Fruit fly (Drosophila melanogaster) whole organism, prepupa: Measurements from ENCODE around the gene CG46394.

ENCODE experiments used
- Blimp-1 ChIP-seq: fragments of 200-800 bp; sonication (Bioruptor generic); optimal IDR thresholded peaks from 3 replicates; lab custom pipeline; 2017; ENCODE audit warnings: missing biosample characterization, missing genetic modification characterization, mild to moderate bottlenecking, moderate library complexity, missing genetic modification reagents
- CG10631 ChIP-seq: fragments of 200-800 bp; sonication (Bioruptor generic); optimal IDR thresholded peaks from 2 replicates; lab custom pipeline; 2016; ENCODE audit warnings: missing biosample characterization, missing genetic modification characterization
- CG10669 ChIP-seq: fragments of 200-800 bp; sonication (Bioruptor generic); optimal IDR thresholded peaks from 3 replicates; lab custom pipeline; 2018; ENCODE audit warnings: missing biosample characterization, mild to moderate bottlenecking, missing genetic modification characterization, moderate library complexity
- CG11294 ChIP-seq: fragments of 200-800 bp; sonication (Bioruptor generic); IDR thresholded peaks from 2 replicates; pipeline ENCODE4 v1.3.6; 2022; ENCODE audit warnings: missing biosample characterization, missing genetic modification characterization
- CG11902 ChIP-seq: fragments of 200-800 bp; sonication (Bioruptor generic); optimal IDR thresholded peaks from 3 replicates; lab custom pipeline; 2016; ENCODE audit warnings: missing biosample characterization, missing genetic modification characterization
- CG15336 ChIP-seq: fragments of 200-800 bp; sonication (Bioruptor generic); IDR thresholded peaks from 2 replicates; pipeline ENCODE4 v1.3.6; 2022; ENCODE audit warnings: missing biosample characterization, missing genetic modification characterization
- CG16779 ChIP-seq: fragments of 200-800 bp; sonication (Bioruptor generic); optimal IDR thresholded peaks from 3 replicates; lab custom pipeline; 2017; ENCODE audit warnings: missing biosample characterization, mild to moderate bottlenecking, missing genetic modification characterization
- CG3032 ChIP-seq: fragments of 200-800 bp; optimal IDR thresholded peaks from 2 replicates; lab custom pipeline; 2019; ENCODE audit warnings: missing biosample characterization, mild to moderate bottlenecking, missing genetic modification characterization, moderate library complexity
- CG31627 ChIP-seq: fragments of 200-800 bp; sonication (Bioruptor generic); optimal IDR thresholded peaks from 3 replicates; lab custom pipeline; 2016; ENCODE audit warnings: missing biosample characterization, missing genetic modification characterization
- CG32006 ChIP-seq: fragments of 200-800 bp; sonication (Bioruptor generic); optimal IDR thresholded peaks from 3 replicates; lab custom pipeline; 2017; ENCODE audit warnings: missing biosample characterization, mild to moderate bottlenecking, missing genetic modification characterization
- CG34406 ChIP-seq: fragments of 200-800 bp; sonication (Bioruptor generic); optimal IDR thresholded peaks from 3 replicates; lab custom pipeline; 2016; ENCODE audit warnings: missing biosample characterization, missing genetic modification characterization
- CG3919 ChIP-seq: fragments of 200-800 bp; sonication (Bioruptor generic); optimal IDR thresholded peaks from 3 replicates; lab custom pipeline; 2016; ENCODE audit warnings: missing biosample characterization, missing genetic modification characterization
- CG6276 ChIP-seq: fragments of 200-800 bp; sonication (Bioruptor generic); optimal IDR thresholded peaks from 2 replicates; lab custom pipeline; 2017; ENCODE audit warnings: missing biosample characterization, mild to moderate bottlenecking, missing genetic modification characterization
- CG6792 ChIP-seq: fragments of 200-800 bp; sonication (Bioruptor generic); optimal IDR thresholded peaks from 3 replicates; lab custom pipeline; 2016; ENCODE audit warnings: missing biosample characterization, missing genetic modification characterization
- CG8119 ChIP-seq: fragments of 200-800 bp; sonication (Bioruptor generic); IDR thresholded peaks from 3 replicates; pipeline ENCODE4 v1.3.6; 2022; ENCODE audit warnings: missing biosample characterization, missing genetic modification characterization
- CG8632 ChIP-seq: fragments of 200-800 bp; sonication (Bioruptor generic); optimal IDR thresholded peaks from 3 replicates; lab custom pipeline; 2016; ENCODE audit warnings: missing biosample characterization, missing genetic modification characterization
- Eip75B ChIP-seq: fragments of 200-800 bp; sonication (Bioruptor generic); optimal IDR thresholded peaks from 3 replicates; lab custom pipeline; 2016; ENCODE audit warnings: missing biosample characterization, missing genetic modification characterization
- Eip93F ChIP-seq: fragments of 200-800 bp; sonication (Bioruptor generic); optimal IDR thresholded peaks from 2 replicates; lab custom pipeline; 2016; ENCODE audit warnings: missing biosample characterization, mild to moderate bottlenecking, missing genetic modification characterization
- Ets21C ChIP-seq: fragments of 200-800 bp; sonication (Bioruptor generic); optimal IDR thresholded peaks from 3 replicates; lab custom pipeline; 2016; ENCODE audit warnings: missing biosample characterization, missing genetic modification characterization
- Gug ChIP-seq: fragments of 200-800 bp; sonication (Bioruptor generic); IDR thresholded peaks from 2 replicates; pipeline ENCODE4 v1.3.6; 2022; ENCODE audit warnings: missing biosample characterization, missing genetic modification characterization
- Hr39 ChIP-seq: fragments of 200-800 bp; sonication (Bioruptor generic); optimal IDR thresholded peaks from 2 replicates; lab custom pipeline; 2016; ENCODE audit warnings: missing biosample characterization, missing genetic modification characterization
- Hr4 ChIP-seq: fragments of 200-800 bp; sonication (Bioruptor generic); optimal IDR thresholded peaks from 3 replicates; lab custom pipeline; 2016; ENCODE audit warnings: missing biosample characterization, missing genetic modification characterization
- Met ChIP-seq: fragments of 200-800 bp; sonication (Bioruptor generic); optimal IDR thresholded peaks from 3 replicates; lab custom pipeline; 2016; ENCODE audit warnings: missing biosample characterization, missing genetic modification characterization
- OdsH ChIP-seq: fragments of 200-800 bp; sonication (Bioruptor generic); optimal IDR thresholded peaks from 3 replicates; lab custom pipeline; 2016; ENCODE audit warnings: missing biosample characterization, missing genetic modification characterization
- Smox ChIP-seq: fragments of 200-800 bp; sonication (Bioruptor generic); optimal IDR thresholded peaks from 3 replicates; lab custom pipeline; 2016; ENCODE audit warnings: missing biosample characterization, missing genetic modification characterization
- Sox102F ChIP-seq: fragments of 200-800 bp; sonication (Bioruptor generic); optimal IDR thresholded peaks from 2 replicates; lab custom pipeline; 2016; ENCODE audit warnings: missing biosample characterization, mild to moderate bottlenecking, missing genetic modification characterization
- Sox14 ChIP-seq: fragments of 200-800 bp; sonication (Bioruptor generic); optimal IDR thresholded peaks from 3 replicates; lab custom pipeline; 2016; ENCODE audit warnings: missing biosample characterization, missing genetic modification characterization
- achi ChIP-seq: fragments of 200-800 bp; sonication (Bioruptor generic); optimal IDR thresholded peaks from 3 replicates; lab custom pipeline; 2016; ENCODE audit warnings: missing biosample characterization, missing genetic modification characterization
- cyc ChIP-seq: fragments of 200-800 bp; sonication (Bioruptor generic); optimal IDR thresholded peaks from 3 replicates; lab custom pipeline; 2016; ENCODE audit warnings: missing biosample characterization, missing genetic modification characterization
- dac ChIP-seq: fragments of 200-800 bp; sonication (Bioruptor generic); optimal IDR thresholded peaks from 2 replicates; lab custom pipeline; 2017; ENCODE audit warnings: missing biosample characterization, mild to moderate bottlenecking, missing genetic modification characterization
- dsx ChIP-seq: fragments of 200-800 bp; optimal IDR thresholded peaks from 3 replicates; lab custom pipeline; 2019; ENCODE audit warnings: missing biosample characterization, mild to moderate bottlenecking, missing genetic modification characterization, moderate library complexity; ENCODE audit not compliant: poor library complexity, severe bottlenecking
- eg ChIP-seq: fragments of 200-800 bp; sonication (Bioruptor generic); IDR thresholded peaks from 3 replicates; pipeline ENCODE4 v1.3.6; 2022; ENCODE audit warnings: missing biosample characterization, missing genetic modification characterization
- esn ChIP-seq: fragments of 200-800 bp; sonication (Bioruptor generic); optimal IDR thresholded peaks from 2 replicates; lab custom pipeline; 2016; ENCODE audit warnings: missing biosample characterization, mild to moderate bottlenecking, missing genetic modification characterization, moderate library complexity
- fd85E ChIP-seq: fragments of 200-800 bp; sonication (Bioruptor generic); optimal IDR thresholded peaks from 3 replicates; lab custom pipeline; 2016; ENCODE audit warnings: missing biosample characterization, missing genetic modification characterization
- fkh ChIP-seq: fragments of 200-800 bp; sonication (Bioruptor generic); optimal IDR thresholded peaks from 3 replicates; lab custom pipeline; 2017; ENCODE audit warnings: missing biosample characterization, mild to moderate bottlenecking, missing genetic modification characterization, moderate library complexity
- lz ChIP-seq: fragments of 200-800 bp; sonication (Bioruptor generic); optimal IDR thresholded peaks from 3 replicates; lab custom pipeline; 2016; ENCODE audit warnings: missing biosample characterization, missing genetic modification characterization
- net ChIP-seq: fragments of 200-800 bp; sonication (Bioruptor generic); optimal IDR thresholded peaks from 3 replicates; lab custom pipeline; 2016; ENCODE audit warnings: missing biosample characterization, missing genetic modification characterization
- pdm3 ChIP-seq: fragments of 200-800 bp; sonication (Bioruptor generic); optimal IDR thresholded peaks from 3 replicates; lab custom pipeline; 2016; ENCODE audit warnings: missing biosample characterization, missing genetic modification characterization
- salr ChIP-seq, 2 experiments: fragments of 200-800 bp; sonication (Bioruptor generic); optimal IDR thresholded peaks; 3 replicates each; lab custom pipeline; 2016 to 2018; ENCODE audit warnings: missing biosample characterization in 2 of 2, missing genetic modification characterization in 2 of 2, mild to moderate bottlenecking in 1 of 2
- ss ChIP-seq, 2 experiments: fragments of 200-800 bp; sonication (Bioruptor generic); optimal IDR thresholded peaks; 2 replicates in 1 of 2; 3 replicates in 1 of 2; lab custom pipeline; 2017 to 2018; ENCODE audit warnings: mild to moderate bottlenecking in 2 of 2, missing biosample characterization in 2 of 2, missing genetic modification characterization in 2 of 2, moderate library complexity in 1 of 2
- vri ChIP-seq: fragments of 200-800 bp; sonication (Bioruptor generic); optimal IDR thresholded peaks from 3 replicates; lab custom pipeline; 2016; ENCODE audit warnings: missing biosample characterization, mild to moderate bottlenecking, missing genetic modification characterization

CG46394 gene

dm6 chr3L:11582097-11582496 lies 18.1 kb upstream of the CG46394 start, which contains the start of gene CG33269:
Gene CG33269 (minus strand): TSS chr3L:11582197.
- TF ChIP-seq ss (GFP tag; optimal IDR thresholded peaks at IDR 0.05; lab: Kevin White, UChicago) (no peak), fd85E (no peak), Hr39 (GFP tag; lab: Kevin White, UChicago) (no peak), CG11294 (GFP tag; lab: Robert Waterston, UW) (no peak), lz (GFP tag; lab: Kevin White, UChicago) (no peak), CG32006 (GFP tag; lab: Kevin White, UChicago) (no peak), salr (GFP tag; optimal IDR thresholded peaks at IDR 0.05; lab: Kevin White, UChicago) (no peak), Sox14 (no peak), CG6792 (GFP tag; lab: Kevin White, UChicago) (no peak), Hr4 (no peak), net (no peak), eg (no peak), pdm3 (no peak), CG34406 (no peak), CG10631 (GFP tag; lab: Kevin White, UChicago) (no peak)

- TF ChIP-seq CG16779 (tag; lab: Kevin White, UChicago) (no peak), pdm3 (no peak), CG6276 (GFP tag; lab: Kevin White, UChicago) (no peak), Hr4 (no peak)
- TF ChIP-seq, all 60 proteins: peak for 0
These were observed 16.2 kb upstream of the CG46394 start, which contains the start of gene CG32086 for dm6 chr3L:11583964-11584363. Gene CG32086 (minus strand): TSS chr3L:11584064.

- TF ChIP-seq cyc (GFP tag; lab: Kevin White, UChicago) = no peak
- TF ChIP-seq CG10631 (GFP tag; lab: Kevin White, UChicago) = no peak
- no peak for TF ChIP-seq Eip93F
- TF ChIP-seq CG8119 = no peak
- no peak for TF ChIP-seq Ets21C (GFP tag; lab: Kevin White, UChicago)
- TF ChIP-seq CG15336 (GFP tag; lab: Robert Waterston, UW) = peak; percentile 49; the same call in 1 of the 2 replicates
- TF ChIP-seq Blimp-1 (GFP tag; lab: Kevin White, UChicago) = peak; percentile 87
- peak; percentile 7 for TF ChIP-seq vri
These were observed 13.2 kb upstream of the CG46394 start for dm6 chr3L:11586794-11587462.

dm6 chr3L:11587720-11588580 lies 12.2 kb upstream of the CG46394 start, which contains the start of gene rt:
Gene rt (minus strand): TSS chr3L:11587770.
- peak; percentile 63 for TF ChIP-seq CG11902 (GFP tag; lab: Kevin White, UChicago)
- TF ChIP-seq pdm3 = peak; percentile 82
- TF ChIP-seq CG31627 (GFP tag; lab: Kevin White, UChicago) = peak; percentile 75
- TF ChIP-seq CG8632 (GFP tag; lab: Kevin White, UChicago) = peak; percentile 70
- TF ChIP-seq Sox102F = peak; percentile 78
- peak; percentile 72 for TF ChIP-seq dac
- peak; percentile 76 for TF ChIP-seq achi (GFP tag; lab: Kevin White, UChicago)
- peak; percentile 87 for TF ChIP-seq Met
- peak; percentile 82 for TF ChIP-seq esn
- TF ChIP-seq fkh (GFP tag; lab: Kevin White, UChicago) = no peak
- peak; percentile 63 for TF ChIP-seq Gug (GFP tag; lab: Robert Waterston, UW)
- peak; percentile 84 for TF ChIP-seq CG15336 (GFP tag; lab: Robert Waterston, UW)
- peak; percentile 85 for TF ChIP-seq Eip75B (GFP tag; lab: Kevin White, UChicago)
- peak; percentile 81 for TF ChIP-seq CG16779 (tag; lab: Kevin White, UChicago)
- TF ChIP-seq CG6792 (GFP tag; lab: Kevin White, UChicago) = peak; percentile 80
- TF ChIP-seq Blimp-1 (GFP tag; lab: Kevin White, UChicago) = no peak
- peak; percentile 56; the same call in 1 of the 2 replicates for TF ChIP-seq CG11294 (GFP tag; lab: Robert Waterston, UW)
- peak; percentile 83 for TF ChIP-seq Hr4
- peak; percentile 81 to 89 for TF ChIP-seq ss (GFP tag; optimal IDR thresholded peaks at IDR 0.05; lab: Kevin White, UChicago)
- peak; percentile 83 for TF ChIP-seq lz (GFP tag; lab: Kevin White, UChicago)
- TF ChIP-seq dsx = peak; percentile 85
- TF ChIP-seq CG3919 (GFP tag; lab: Kevin White, UChicago) = peak; percentile 79
- peak; percentile 92 for TF ChIP-seq CG10669 (GFP tag; lab: Kevin White, UChicago)
- TF ChIP-seq CG32006 (GFP tag; lab: Kevin White, UChicago) = peak; percentile 83
- peak; percentile 77 for TF ChIP-seq OdsH (GFP tag; lab: Kevin White, UChicago)
- peak; percentile 78 for TF ChIP-seq CG34406
- peak; percentile 78 for TF ChIP-seq Smox (GFP tag; lab: Kevin White, UChicago)
- peak; percentile 80 for TF ChIP-seq CG10631 (GFP tag; lab: Kevin White, UChicago)
- TF ChIP-seq vri = peak; percentile 51
- TF ChIP-seq CG3032 = peak; percentile 94
